Worm (Caenorhabditis elegans) whole organism, L3 larva: Measurements from ENCODE around the gene F59B2.8.

ENCODE experiments used
- R02D3.7 ChIP-seq: fragments of 150-350 bp; optimal IDR thresholded peaks from 2 replicates; lab custom pipeline; 2014; ENCODE audit warnings: missing biosample characterization, missing genetic modification characterization
- ZK546.5 ChIP-seq: sonication (generic microtip); optimal IDR thresholded peaks from 2 replicates; lab custom pipeline; 2017; ENCODE audit warnings: missing biosample characterization, missing genetic modification characterization
- aly-2 ChIP-seq: fragments of 150-350 bp; optimal IDR thresholded peaks from 2 replicates; lab custom pipeline; 2014; ENCODE audit warnings: missing biosample characterization, missing genetic modification characterization
- ama-1 ChIP-seq: fragments of 150-350 bp; optimal IDR thresholded peaks from 2 replicates; lab custom pipeline; 2018
- ceh-16 ChIP-seq: sonication (generic microtip); optimal IDR thresholded peaks from 2 replicates; lab custom pipeline; 2017; ENCODE audit warnings: missing biosample characterization, missing genetic modification characterization
- egl-27 ChIP-seq: sonication (generic microtip); optimal IDR thresholded peaks from 4 replicates; lab custom pipeline; 2017; ENCODE audit warnings: missing biosample characterization, missing genetic modification reagents, missing genetic modification characterization
- fos-1 ChIP-seq: fragments of 150-350 bp; optimal IDR thresholded peaks from 2 replicates; lab custom pipeline; 2014; ENCODE audit warnings: missing biosample characterization, missing genetic modification characterization
- lin-39 ChIP-seq: fragments of 150-350 bp; optimal IDR thresholded peaks from 2 replicates; lab custom pipeline; 2018; ENCODE audit warnings: missing biosample characterization, missing genetic modification reagents, missing genetic modification characterization
- skn-1 ChIP-seq: fragments of 150-350 bp; optimal IDR thresholded peaks from 2 replicates; lab custom pipeline; 2014; ENCODE audit warnings: missing biosample characterization, missing genetic modification characterization
- snpc-4 ChIP-seq: fragments of 150-350 bp; optimal IDR thresholded peaks from 2 replicates; lab custom pipeline; 2014; ENCODE audit warnings: missing biosample characterization, missing genetic modification characterization
- tbx-2 ChIP-seq: sonication (generic microtip); optimal IDR thresholded peaks from 2 replicates; lab custom pipeline; 2016; ENCODE audit warnings: mild to moderate bottlenecking, missing genetic modification characterization, missing compliant biosample characterization
- zag-1 ChIP-seq: fragments of 150-350 bp; optimal IDR thresholded peaks from 2 replicates; lab custom pipeline; 2014; ENCODE audit warnings: missing biosample characterization, missing genetic modification characterization
- ztf-11 ChIP-seq: fragments of 150-350 bp; optimal IDR thresholded peaks from 2 replicates; lab custom pipeline; 2014; ENCODE audit warnings: missing biosample characterization, missing genetic modification characterization

DNA sequence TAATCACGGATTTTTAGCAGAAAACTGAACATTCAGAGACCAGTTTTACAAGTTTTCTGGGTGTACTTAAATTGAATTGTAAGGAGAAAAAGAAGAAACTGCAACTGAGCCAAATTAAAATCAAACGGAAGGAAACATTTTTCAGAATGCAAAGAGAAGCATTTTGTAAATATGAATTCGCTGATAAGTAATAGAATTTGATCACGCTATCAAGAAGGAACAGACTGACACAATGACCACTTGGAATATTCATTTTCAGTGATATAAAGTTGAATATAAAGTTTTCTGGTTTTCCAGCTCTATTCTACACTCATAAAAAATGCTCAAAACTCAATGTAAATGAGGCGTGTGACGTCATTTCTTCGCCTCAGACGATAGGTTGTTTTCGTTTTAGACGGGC lies 24.1 kb upstream of the F59B2.8 start:
- no peak for TF ChIP-seq ZK546.5 (tag; lab: Kevin White, UChicago)
- no peak for TF ChIP-seq R02D3.7 (tag; lab: Kevin White, UChicago)
- no peak for TF ChIP-seq egl-27 (tag; lab: Kevin White, UChicago)
- TF ChIP-seq ama-1 (lab: Kevin White, UChicago): no peak
- no peak for TF ChIP-seq lin-39 (tag; lab: Kevin White, UChicago)
- no peak for TF ChIP-seq snpc-4 (tag; lab: Kevin White, UChicago)
- no peak for TF ChIP-seq skn-1
- TF ChIP-seq aly-2 (tag; lab: Kevin White, UChicago): no peak
- TF ChIP-seq fos-1 (tag; lab: Kevin White, UChicago): no peak
- TF ChIP-seq ztf-11: no peak
- TF ChIP-seq zag-1 (tag; lab: Kevin White, UChicago): no peak
- no peak for TF ChIP-seq ceh-16
- TF ChIP-seq tbx-2 (tag; lab: Kevin White, UChicago): no peak
